Worm (Caenorhabditis elegans) whole organism, late embryonic: ENCODE results near the gene rla-2.

Experiments
- Y22D7AL.16 ChIP-seq: sonication (generic microtip); optimal IDR thresholded peaks from 2 replicates; lab custom pipeline; 2016; ENCODE audit warnings: missing genetic modification characterization, missing compliant biosample characterization
- ceh-9 ChIP-seq: sonication (generic microtip); optimal IDR thresholded peaks from 2 replicates; lab custom pipeline; 2016; ENCODE audit warnings: mild to moderate bottlenecking, missing genetic modification characterization, inconsistent platforms, missing compliant biosample characterization
- nhr-232 ChIP-seq: sonication (generic microtip); optimal IDR thresholded peaks from 2 replicates; lab custom pipeline; 2016; ENCODE audit warnings: missing genetic modification characterization, missing compliant biosample characterization
- pha-4 ChIP-seq: fragments of 150-350 bp; optimal IDR thresholded peaks from 2 replicates; lab custom pipeline; 2018; ENCODE audit warnings: missing biosample characterization, missing genetic modification reagents, missing genetic modification characterization
- syd-9 ChIP-seq: sonication (generic microtip); optimal IDR thresholded peaks from 2 replicates; lab custom pipeline; 2016; ENCODE audit warnings: mild to moderate bottlenecking, missing genetic modification characterization, moderate library complexity, missing compliant biosample characterization

The rla-2 gene

DNA sequence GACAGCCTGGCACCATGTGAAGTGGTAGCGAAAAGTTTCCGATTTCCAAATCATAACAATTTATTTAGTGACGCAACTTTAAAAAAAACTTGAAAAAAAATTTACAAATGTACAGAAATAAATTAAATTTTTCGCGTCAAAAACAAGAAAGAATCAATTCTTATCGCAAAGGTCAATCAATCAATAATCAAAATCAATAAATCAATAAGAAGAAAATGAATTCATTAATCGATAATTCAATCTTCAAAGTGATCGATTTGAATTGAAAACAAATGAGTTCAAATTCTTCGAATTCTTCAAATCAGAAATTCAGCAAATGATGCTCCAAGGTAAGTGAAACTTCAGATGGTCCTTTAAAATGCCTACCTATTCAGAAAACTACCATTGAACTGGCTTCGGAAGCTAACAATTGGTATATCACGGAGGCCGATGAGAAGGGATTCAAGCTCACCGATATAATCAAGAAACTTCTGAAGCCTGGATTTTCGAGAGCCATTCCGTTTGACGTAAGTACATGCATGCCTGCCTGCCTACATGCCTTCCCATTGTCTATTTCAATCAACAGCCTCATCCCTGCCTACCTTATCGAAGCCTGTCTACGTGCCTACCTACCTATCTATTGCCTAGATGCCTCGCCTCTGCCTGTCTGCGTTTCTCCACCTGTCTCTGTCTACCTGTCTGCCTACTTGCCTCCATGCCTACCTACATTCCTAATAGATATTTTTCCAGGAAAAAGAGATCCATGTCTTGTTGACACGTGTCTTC lies 50.0 kb downstream of the rla-2 start:
- TF ChIP-seq pha-4 (tag; lab: Kevin White, UChicago) (no peak), syd-9 (no peak), nhr-232 (tag; lab: Kevin White, UChicago) (no peak), Y22D7AL.16 (tag; lab: Kevin White, UChicago) (no peak), ceh-9 (no peak)
